Fruit fly (Drosophila melanogaster) whole organism, embryonic: ENCODE measurements around the gene CG13024.
A peak's percentile ranks its signal among the peaks of the same experiment; 100 is the strongest.

Source experiments
- ATbp ChIP-seq: fragments of 200-800 bp; sonication (Bioruptor generic); optimal IDR thresholded peaks from 2 replicates; lab custom pipeline; 2017; ENCODE audit warnings: missing biosample characterization, mild to moderate bottlenecking, missing genetic modification characterization, missing genetic modification reagents
- Adf1 ChIP-seq: fragments of 200-800 bp; sonication (Bioruptor generic); IDR thresholded peaks from 2 replicates; pipeline ENCODE4 v1.3.6; 2022; ENCODE audit warnings: missing biosample characterization, missing genetic modification characterization
- Atf6 ChIP-seq: fragments of 200-800 bp; sonication (Bioruptor generic); IDR thresholded peaks from 2 replicates; pipeline ENCODE4 v1.3.6; 2022; ENCODE audit warnings: missing biosample characterization, missing genetic modification characterization
- CG1024 ChIP-seq: fragments of 200-800 bp; sonication (Bioruptor generic); IDR thresholded peaks from 2 replicates; pipeline ENCODE4 v1.3.6; 2022; ENCODE audit warnings: missing biosample characterization, missing genetic modification characterization
- CG10267 ChIP-seq: fragments of 200-800 bp; sonication (Bioruptor generic); optimal IDR thresholded peaks from 2 replicates; lab custom pipeline; 2018; ENCODE audit warnings: missing biosample characterization, mild to moderate bottlenecking, missing genetic modification characterization, moderate library complexity
- CG10431 ChIP-seq: fragments of 200-800 bp; sonication (Bioruptor generic); optimal IDR thresholded peaks from 3 replicates; lab custom pipeline; 2018; ENCODE audit warnings: missing biosample characterization, mild to moderate bottlenecking, missing genetic modification characterization
- CG13775 ChIP-seq: fragments of 200-800 bp; sonication (Bioruptor generic); optimal IDR thresholded peaks from 3 replicates; lab custom pipeline; 2017; ENCODE audit warnings: missing biosample characterization, mild to moderate bottlenecking, missing genetic modification characterization
- CG14441 ChIP-seq: fragments of 200-800 bp; sonication (Bioruptor generic); IDR thresholded peaks from 2 replicates; pipeline ENCODE4 v1.3.6; 2022; ENCODE audit warnings: missing biosample characterization, missing genetic modification characterization
- CG15696 ChIP-seq: fragments of 200-800 bp; sonication (Bioruptor generic); optimal IDR thresholded peaks from 2 replicates; lab custom pipeline; 2019; ENCODE audit warnings: missing biosample characterization, mild to moderate bottlenecking, missing genetic modification characterization, moderate library complexity
- CG16815 ChIP-seq: fragments of 200-800 bp; sonication (Bioruptor generic); optimal IDR thresholded peaks from 3 replicates; lab custom pipeline; 2017; ENCODE audit warnings: missing biosample characterization, mild to moderate bottlenecking, missing genetic modification characterization
- CG18599 ChIP-seq: fragments of 200-800 bp; sonication (Bioruptor generic); optimal IDR thresholded peaks from 3 replicates; lab custom pipeline; 2017; ENCODE audit warnings: missing biosample characterization, missing genetic modification characterization, mild to moderate bottlenecking, moderate library complexity, missing genetic modification reagents
- CG18619 ChIP-seq: fragments of 200-800 bp; sonication (Bioruptor generic); optimal IDR thresholded peaks from 3 replicates; lab custom pipeline; 2017; ENCODE audit warnings: missing biosample characterization, mild to moderate bottlenecking, missing genetic modification characterization
- CG3163 ChIP-seq: fragments of 200-800 bp; sonication (Bioruptor generic); optimal IDR thresholded peaks from 3 replicates; lab custom pipeline; 2016; ENCODE audit warnings: missing biosample characterization, missing genetic modification characterization
- CG3281 ChIP-seq: fragments of 200-800 bp; sonication (Bioruptor generic); optimal IDR thresholded peaks from 3 replicates; lab custom pipeline; 2017; ENCODE audit warnings: missing biosample characterization, mild to moderate bottlenecking, missing genetic modification characterization
- CG34376 ChIP-seq: fragments of 200-800 bp; sonication (Bioruptor generic); optimal IDR thresholded peaks from 2 replicates; lab custom pipeline; 2018; ENCODE audit warnings: missing biosample characterization, mild to moderate bottlenecking, missing genetic modification characterization
- CG3726 ChIP-seq: fragments of 200-800 bp; sonication (Bioruptor generic); IDR thresholded peaks from 3 replicates; pipeline ENCODE4, ENCODE4 v1.3.6; 2022; ENCODE audit warnings: missing biosample characterization, missing genetic modification characterization
- CG42726 ChIP-seq: fragments of 200-800 bp; sonication (Bioruptor generic); IDR thresholded peaks from 2 replicates; pipeline ENCODE4 v1.3.6; 2022; ENCODE audit warnings: missing biosample characterization, missing genetic modification characterization; ENCODE audit not compliant: partially characterized antibody
- CG4820 ChIP-seq: fragments of 200-800 bp; sonication (Bioruptor generic); optimal IDR thresholded peaks from 3 replicates; lab custom pipeline; 2016; ENCODE audit warnings: missing biosample characterization, missing genetic modification characterization
- CG6791 ChIP-seq: fragments of 200-800 bp; sonication (Bioruptor generic); IDR thresholded peaks from 3 replicates; pipeline ENCODE4 v1.3.6; 2022; ENCODE audit warnings: missing biosample characterization, missing genetic modification characterization; ENCODE audit not compliant: partially characterized antibody
- CG7372 ChIP-seq: fragments of 200-800 bp; sonication (Bioruptor generic); IDR thresholded peaks from 2 replicates; pipeline ENCODE4 v1.3.6; 2022; ENCODE audit warnings: missing biosample characterization, missing genetic modification characterization
- CG7963 ChIP-seq: fragments of 200-800 bp; sonication (Bioruptor generic); IDR thresholded peaks from 3 replicates; pipeline ENCODE4 v1.3.6; 2022; ENCODE audit warnings: missing biosample characterization, missing genetic modification characterization; ENCODE audit not compliant: partially characterized antibody
- CG8281 ChIP-seq: fragments of 200-800 bp; sonication (Bioruptor generic); optimal IDR thresholded peaks from 2 replicates; lab custom pipeline; 2018; ENCODE audit warnings: missing biosample characterization, mild to moderate bottlenecking, missing genetic modification characterization, moderate library complexity
- Doc2 ChIP-seq: fragments of 200-800 bp; sonication (Bioruptor generic); IDR thresholded peaks from 2 replicates; pipeline ENCODE4 v1.3.6; 2022; ENCODE audit warnings: missing biosample characterization, missing genetic modification characterization
- E2f2 ChIP-seq: fragments of 200-800 bp; sonication (Bioruptor generic); IDR thresholded peaks from 2 replicates; pipeline ENCODE4 v1.3.6; 2022; ENCODE audit warnings: missing biosample characterization, missing genetic modification characterization
- Ets97D ChIP-seq: fragments of 200-800 bp; sonication (Bioruptor generic); optimal IDR thresholded peaks from 3 replicates; lab custom pipeline; 2016; ENCODE audit warnings: missing biosample characterization, missing genetic modification characterization
- HLHmδ ChIP-seq: fragments of 200-800 bp; sonication (Bioruptor generic); optimal IDR thresholded peaks from 2 replicates; lab custom pipeline; 2018; ENCODE audit warnings: missing biosample characterization, mild to moderate bottlenecking, missing genetic modification characterization, moderate library complexity
- Hey ChIP-seq: fragments of 200-800 bp; sonication (Bioruptor generic); optimal IDR thresholded peaks from 3 replicates; lab custom pipeline; 2018; ENCODE audit warnings: missing biosample characterization, mild to moderate bottlenecking, missing genetic modification characterization
- Mes4 ChIP-seq: fragments of 200-800 bp; sonication (Bioruptor generic); optimal IDR thresholded peaks from 2 replicates; lab custom pipeline; 2016; ENCODE audit warnings: missing biosample characterization, missing genetic modification characterization
- Sox100B ChIP-seq: fragments of 200-800 bp; sonication (Bioruptor generic); optimal IDR thresholded peaks from 3 replicates; lab custom pipeline; 2018; ENCODE audit warnings: missing biosample characterization, mild to moderate bottlenecking, missing genetic modification characterization
- Sox102F ChIP-seq: fragments of 200-800 bp; sonication (Bioruptor generic); optimal IDR thresholded peaks from 2 replicates; lab custom pipeline; 2018; ENCODE audit warnings: missing biosample characterization, mild to moderate bottlenecking, missing genetic modification characterization, moderate library complexity
- YL-1 ChIP-seq: fragments of 200-800 bp; sonication (Bioruptor generic); optimal IDR thresholded peaks from 3 replicates; lab custom pipeline; 2017; ENCODE audit warnings: missing biosample characterization, mild to moderate bottlenecking, missing genetic modification characterization
- bab2 ChIP-seq: fragments of 200-800 bp; sonication (Bioruptor generic); optimal IDR thresholded peaks from 2 replicates; lab custom pipeline; 2016; ENCODE audit warnings: missing biosample characterization, missing genetic modification characterization
- br ChIP-seq: fragments of >200 bp; optimal IDR thresholded peaks from 2 replicates; lab custom pipeline; 2017
- dan ChIP-seq: fragments of 200-800 bp; sonication (Bioruptor generic); IDR thresholded peaks from 2 replicates; pipeline ENCODE4 v1.3.6; 2022; ENCODE audit warnings: missing biosample characterization, missing genetic modification characterization
- dati ChIP-seq: fragments of 200-800 bp; sonication (Bioruptor generic); IDR thresholded peaks from 2 replicates; pipeline ENCODE4 v1.3.6; 2022; ENCODE audit warnings: missing biosample characterization, missing genetic modification characterization
- dmrt99B ChIP-seq: fragments of 200-800 bp; sonication (Bioruptor generic); optimal IDR thresholded peaks from 2 replicates; lab custom pipeline; 2018; ENCODE audit warnings: missing biosample characterization, mild to moderate bottlenecking, missing genetic modification characterization, moderate library complexity
- dysf ChIP-seq: fragments of 200-800 bp; sonication (Bioruptor generic); IDR thresholded peaks from 3 replicates; pipeline ENCODE4 v1.3.6; 2022; ENCODE audit warnings: missing biosample characterization, missing genetic modification characterization
- ems ChIP-seq: fragments of 200-800 bp; sonication (Bioruptor generic); optimal IDR thresholded peaks from 3 replicates; lab custom pipeline; 2016; ENCODE audit warnings: missing biosample characterization, missing genetic modification characterization
- fd64A ChIP-seq: fragments of 200-800 bp; sonication (Bioruptor generic); optimal IDR thresholded peaks from 3 replicates; lab custom pipeline; 2018; ENCODE audit warnings: missing biosample characterization, mild to moderate bottlenecking, missing genetic modification characterization
- grn ChIP-seq: fragments of 200-800 bp; sonication (Bioruptor generic); optimal IDR thresholded peaks from 3 replicates; lab custom pipeline; 2017; ENCODE audit warnings: missing biosample characterization, missing genetic modification characterization
- nerfin-1 ChIP-seq: fragments of 200-800 bp; sonication (Bioruptor generic); optimal IDR thresholded peaks from 3 replicates; lab custom pipeline; 2019; ENCODE audit warnings: missing biosample characterization, mild to moderate bottlenecking, missing genetic modification characterization, moderate library complexity
- org-1 ChIP-seq: fragments of 200-800 bp; sonication (Bioruptor generic); optimal IDR thresholded peaks from 2 replicates; lab custom pipeline; 2017; ENCODE audit warnings: missing biosample characterization, missing genetic modification characterization
- pb ChIP-seq: fragments of 200-800 bp; sonication (Bioruptor generic); optimal IDR thresholded peaks from 3 replicates; lab custom pipeline; 2016; ENCODE audit warnings: missing biosample characterization, missing genetic modification characterization
- peb ChIP-seq: fragments of 200-800 bp; sonication (Bioruptor generic); IDR thresholded peaks from 2 replicates; pipeline ENCODE4 v1.3.6; 2022; ENCODE audit warnings: missing biosample characterization, missing genetic modification characterization
- sens ChIP-seq: fragments of 200-800 bp; sonication (Bioruptor generic); peaks from one replicate; lab custom pipeline; 2016; ENCODE audit warnings: missing biosample characterization, missing genetic modification characterization
- shn ChIP-seq: fragments of 200-800 bp; sonication (Bioruptor generic); optimal IDR thresholded peaks from 3 replicates; lab custom pipeline; 2016; ENCODE audit warnings: missing biosample characterization, missing genetic modification characterization
- stwl ChIP-seq: fragments of 200-800 bp; sonication (Bioruptor generic); optimal IDR thresholded peaks from 3 replicates; lab custom pipeline; 2018; ENCODE audit warnings: missing biosample characterization, mild to moderate bottlenecking, missing genetic modification characterization, moderate library complexity
- tll ChIP-seq, 2 experiments: fragments of 200-800 bp in 1 of 2; fragments of >200 bp in 1 of 2; sonication (Bioruptor generic) in 1 of 2; optimal IDR thresholded peaks; 2 replicates each; lab custom pipeline; 2017 to 2019; ENCODE audit warnings: missing biosample characterization in 2 of 2, missing genetic modification characterization in 2 of 2, mild to moderate bottlenecking in 1 of 2, moderate library complexity in 1 of 2
- trem ChIP-seq: fragments of 200-800 bp; optimal IDR thresholded peaks from 3 replicates; lab custom pipeline; 2019; ENCODE audit warnings: missing biosample characterization, mild to moderate bottlenecking, missing genetic modification characterization, moderate library complexity

The CG13024 gene

dm6 chr3L:16801499-16802452 is 27.1 kb downstream of the CG13024 start (continued):
- TF ChIP-seq Ets97D (GFP tag; lab: Kevin White, UChicago) (no peak), HLHmδ (GFP tag; lab: Kevin White, UChicago) (no peak), CG10267 (tag; lab: Kevin White, UChicago) (peak; percentile 67), org-1 (GFP tag; lab: Kevin White, UChicago) (peak; percentile 20), br (lab: Kevin White, UChicago) (no peak), CG3163 (no peak), sens (peak; percentile 92), CG18619 (GFP tag; lab: Kevin White, UChicago) (peak; percentile 28), pb (peak; percentile 45), ATbp (GFP tag; lab: Kevin White, UChicago) (no peak), CG18599 (GFP tag; lab: Kevin White, UChicago) (peak; percentile 65), Atf6 (GFP tag; lab: Robert Waterston, UW) (no peak; the same call in 1 of the 2 replicates), CG16815 (GFP tag; lab: Kevin White, UChicago) (peak; percentile 58), CG7372 (GFP tag; lab: Robert Waterston, UW) (no peak; the same call in 1 of the 2 replicates), Adf1 (no peak), Mes4 (GFP tag; lab: Kevin White, UChicago) (no peak), CG3726 (GFP tag; lab: Robert Waterston, UW) (0 out of 3 replicates have a peak, but pooled peaks have one; percentile 52), bab2 (peak; percentile 47), fd64A (no peak), dan (GFP tag; lab: Robert Waterston, UW) (no peak), ems (GFP tag; lab: Kevin White, UChicago) (no peak), stwl (tag; lab: Kevin White, UChicago) (no peak), trem (tag; lab: Kevin White, UChicago) (no peak), Doc2 (GFP tag; lab: Robert Waterston, UW) (no peak), YL-1 (GFP tag; lab: Kevin White, UChicago) (no peak), CG6791 (GFP tag; lab: Robert Waterston, UW) (no peak), CG15696 (tag; lab: Kevin White, UChicago) (peak; percentile 20), CG13775 (GFP tag; lab: Kevin White, UChicago) (peak; percentile 61), grn (GFP tag; lab: Kevin White, UChicago) (peak; percentile 59), CG1024 (no peak), CG34376 (GFP tag; lab: Kevin White, UChicago) (peak; percentile 3), CG7963 (GFP tag; lab: Robert Waterston, UW) (no peak), shn (peak; percentile 5), Sox100B (peak; percentile 49), CG3281 (GFP tag; lab: Kevin White, UChicago) (peak; percentile 52), CG14441 (GFP tag; lab: Robert Waterston, UW) (peak; percentile 66), Hey (tag; lab: Kevin White, UChicago) (no peak), CG4820 (GFP tag; lab: Kevin White, UChicago) (peak; percentile 50), dysf (GFP tag; lab: Robert Waterston, UW) (peak; percentile 67), CG8281 (tag; lab: Kevin White, UChicago) (peak; percentile 12), CG10431 (GFP tag; lab: Kevin White, UChicago) (no peak), Sox102F (GFP tag; lab: Kevin White, UChicago) (peak; percentile 60), dmrt99B (tag; lab: Kevin White, UChicago) (peak; percentile 49), dati (no peak), tll (GFP tag; optimal IDR thresholded peaks at IDR 0.05; lab: Kevin White, UChicago) (no peak), peb (GFP tag; lab: Robert Waterston, UW) (0 out of 2 replicates have a peak, but pooled peaks have one; percentile 26), nerfin-1 (tag; lab: Kevin White, UChicago) (no peak), E2f2 (GFP tag; lab: Robert Waterston, UW) (no peak), CG42726 (0 out of 2 replicates have a peak, but pooled peaks have one; percentile 6)
